Worm (Caenorhabditis elegans): Measurements from ENCODE around the gene zipt-13.
A peak's percentile ranks its signal among the peaks of the same experiment; 100 is the strongest.

Gene zipt-13

ce11 chrX:10188493-10188895 is 48.2 kb downstream of the zipt-13 start (continued):
- TF ChIP-seq B0336.3 (GFP tag; IDR thresholded peaks at IDR 0.05) = no peak; the same call in 1 of the 2 replicates
- peak; percentile 85 for TF ChIP-seq lin-40 (tag; optimal IDR thresholded peaks at IDR 0.05)
- TF ChIP-seq K11D2.4 (GFP tag; IDR thresholded peaks at IDR 0.05) = peak; percentile 68
- peak in 1 of 2 experiments; percentile 25 for TF ChIP-seq let-607 (tag; optimal IDR thresholded peaks at IDR 0.05)
- peak; percentile 49; the same call in 1 of the 2 replicates for TF ChIP-seq pbrm-1 (GFP tag; IDR thresholded peaks at IDR 0.05)
- TF ChIP-seq egl-18 (GFP tag; IDR thresholded peaks at IDR 0.05) = no peak
- peak; percentile 63 for TF ChIP-seq mcd-1 (GFP tag; IDR thresholded peaks at IDR 0.05)
- peak; percentile 38 for TF ChIP-seq madf-10 (tag; optimal IDR thresholded peaks at IDR 0.05)
- TF ChIP-seq unc-130 (GFP tag; optimal IDR thresholded peaks at IDR 0.05) = no peak
- TF ChIP-seq F23B12.7 (tag; optimal IDR thresholded peaks at IDR 0.05; ENCODE audit: insufficient read depth) = no peak
- peak; percentile 18 for TF ChIP-seq gei-17 (GFP tag; optimal IDR thresholded peaks at IDR 0.05)
- TF ChIP-seq lin-54 (GFP tag; optimal IDR thresholded peaks at IDR 0.05) = peak; percentile 14
- TF ChIP-seq ceh-27 (GFP tag; optimal IDR thresholded peaks at IDR 0.05) = peak; percentile 75
- no peak for TF ChIP-seq Y67H2A.10 (GFP tag; conservative IDR thresholded peaks at IDR 0.05)
- peak; percentile 62; the same call in 1 of the 2 replicates for TF ChIP-seq lin-26 (GFP tag; IDR thresholded peaks at IDR 0.05)
- peak; percentile 88 for TF ChIP-seq K12H6.12 (tag; optimal IDR thresholded peaks at IDR 0.05)
- TF ChIP-seq ekl-4 (GFP tag; IDR thresholded peaks at IDR 0.05) = 0 out of 2 replicates have a peak, but pooled peaks have one; percentile 13
- TF ChIP-seq ceh-91 (GFP tag; IDR thresholded peaks at IDR 0.05) = no peak
- no peak for TF ChIP-seq lsy-27 (tag; optimal IDR thresholded peaks at IDR 0.05; ENCODE audit: borderline replicate concordance, insufficient read depth)
- peak; percentile 10 for TF ChIP-seq ama-1 (optimal IDR thresholded peaks at IDR 0.05)
- TF ChIP-seq ama-1 (GFP tag; optimal IDR thresholded peaks at IDR 0.05) = no peak
- peak; percentile 44 for TF ChIP-seq chd-7 (tag; optimal IDR thresholded peaks at IDR 0.05)
- TF ChIP-seq egrh-3 (GFP tag; IDR thresholded peaks at IDR 0.05) = peak; percentile 65
- TF ChIP-seq Y53F4B.3 (GFP tag; IDR thresholded peaks at IDR 0.05) = no peak

- TF ChIP-seq chd-7 (tag; optimal IDR thresholded peaks at IDR 0.05) (no peak), ztf-28 (GFP tag; IDR thresholded peaks at IDR 0.05) (no peak), ztf-3 (GFP tag; optimal IDR thresholded peaks at IDR 0.05) (no peak), efl-1 (GFP tag; optimal IDR thresholded peaks at IDR 0.05) (no peak), F57C9.4 (tag; optimal IDR thresholded peaks at IDR 0.05) (no peak), pha-4 (tag; optimal IDR thresholded peaks at IDR 0.05) (no peak), Y95B8A.8 (GFP tag; IDR thresholded peaks at IDR 0.05) (no peak), C17E4.6 (GFP tag; IDR thresholded peaks at IDR 0.05) (no peak), lsy-27 (tag; optimal IDR thresholded peaks at IDR 0.05; ENCODE audit: borderline replicate concordance, insufficient read depth) (no peak), snpc-1.1 (tag; optimal IDR thresholded peaks at IDR 0.05; ENCODE audit: insufficient read depth) (no peak), T26A5.8 (tag; optimal IDR thresholded peaks at IDR 0.05) (no peak), F22D6.2 (tag; optimal IDR thresholded peaks at IDR 0.05) (no peak), rcor-1 (GFP tag; IDR thresholded peaks at IDR 0.05) (no peak)
Observed at ce11 chrX:10184708-10185107, 52.0 kb downstream of the zipt-13 start.

Measured in whole organism, young adult.